Fruit fly (Drosophila melanogaster): ENCODE results near the gene CG33169.

CG33169 gene

dm6 chr3L:22871030-22871844 lies 7.6 kb downstream of the CG33169 start (continued):
- TF ChIP-seq unpg (GFP tag; optimal IDR thresholded peaks at IDR 0.05) (no peak), her (GFP tag; optimal IDR thresholded peaks at IDR 0.05) (no peak), CkIIα-i1 (GFP tag; IDR thresholded peaks at IDR 0.05) (no peak), unc-4 (GFP tag; IDR thresholded peaks at IDR 0.05; ENCODE audit: partially characterized antibody) (peak; percentile 57), ftz-f1 (GFP tag; optimal IDR thresholded peaks at IDR 0.05) (no peak), Drgx (GFP tag; IDR thresholded peaks at IDR 0.05) (peak; percentile 33; the same call in 1 of the 2 replicates), Antp (GFP tag; optimal IDR thresholded peaks at IDR 0.05) (peak; percentile 40), kah (GFP tag; optimal IDR thresholded peaks at IDR 0.05) (no peak), Lhr (GFP tag; optimal IDR thresholded peaks at IDR 0.05) (no peak), sna (GFP tag; IDR thresholded peaks at IDR 0.05; ENCODE audit: partially characterized antibody) (peak; percentile 34), CG3281 (GFP tag; optimal IDR thresholded peaks at IDR 0.05) (peak; percentile 41), peb (GFP tag; IDR thresholded peaks at IDR 0.05) (no peak), Optix (GFP tag; IDR thresholded peaks at IDR 0.05) (no peak), nom (GFP tag; optimal IDR thresholded peaks at IDR 0.05) (peak; percentile 59), CG10431 (GFP tag; optimal IDR thresholded peaks at IDR 0.05) (no peak), Dip3 (GFP tag; optimal IDR thresholded peaks at IDR 0.05) (no peak), psq (GFP tag; optimal IDR thresholded peaks at IDR 0.05) (no peak), CG8290 (GFP tag; optimal IDR thresholded peaks at IDR 0.05) (no peak), CG8290 (tag; optimal IDR thresholded peaks at IDR 0.05) (peak in 1 of 2 experiments; percentile 51), CG10979 (tag; optimal IDR thresholded peaks at IDR 0.05) (no peak), BEAF-32 (GFP tag; optimal IDR thresholded peaks at IDR 0.05) (peak; percentile 69), MBD-R2 (GFP tag; IDR thresholded peaks at IDR 0.05) (peak; percentile 46; the same call in 1 of the 2 replicates), CG6272 (GFP tag; IDR thresholded peaks at IDR 0.05) (no peak), CG32532 (GFP tag; IDR thresholded peaks at IDR 0.05) (peak; percentile 66), ash1 (GFP tag; optimal IDR thresholded peaks at IDR 0.05) (no peak), CG12391 (tag; optimal IDR thresholded peaks at IDR 0.05) (no peak), gt (GFP tag; IDR thresholded peaks at IDR 0.05) (no peak), CG4404 (GFP tag; IDR thresholded peaks at IDR 0.05) (no peak), Dref (GFP tag; IDR thresholded peaks at IDR 0.05) (peak; percentile 68), CG7987 (GFP tag; optimal IDR thresholded peaks at IDR 0.05) (no peak), CG4730 (GFP tag; IDR thresholded peaks at IDR 0.05) (no peak), Sry-δ (GFP tag; optimal IDR thresholded peaks at IDR 0.05) (no peak), CG2875 (GFP tag; optimal IDR thresholded peaks at IDR 0.05) (no peak), CG5180 (GFP tag; optimal IDR thresholded peaks at IDR 0.05) (no peak), sc (optimal IDR thresholded peaks at IDR 0.05) (no peak), sc (GFP tag; optimal IDR thresholded peaks at IDR 0.05) (no peak), gro (GFP tag; optimal IDR thresholded peaks at IDR 0.05) (no peak), CG10565 (GFP tag; optimal IDR thresholded peaks at IDR 0.05) (no peak), cato (GFP tag; optimal IDR thresholded peaks at IDR 0.05; ENCODE audit: borderline replicate concordance) (no peak), GATAe (GFP tag; conservative IDR thresholded peaks at IDR 0.05) (no peak), CG3995 (GFP tag; optimal IDR thresholded peaks at IDR 0.05) (peak; percentile 68), CG16815 (GFP tag; optimal IDR thresholded peaks at IDR 0.05) (no peak)
